Fruit fly (Drosophila melanogaster) whole organism, embryonic: ENCODE measurements around the gene CG42553.

ENCODE experiments used
- Adf1 ChIP-seq: fragments of 200-800 bp; sonication (Bioruptor generic); IDR thresholded peaks from 2 replicates; pipeline ENCODE4 v1.3.6; 2022; ENCODE audit warnings: missing biosample characterization, missing genetic modification characterization
- CG10321 ChIP-seq: fragments of 200-800 bp; sonication (Bioruptor generic); IDR thresholded peaks from 2 replicates; pipeline ENCODE4 v1.3.6; 2022; ENCODE audit warnings: missing biosample characterization, missing genetic modification characterization
- CG10462 ChIP-seq: fragments of 200-800 bp; sonication (Bioruptor generic); optimal IDR thresholded peaks from 2 replicates; lab custom pipeline; 2016; ENCODE audit warnings: missing biosample characterization, missing genetic modification characterization
- CG12219 ChIP-seq: fragments of 200-800 bp; sonication (Bioruptor generic); optimal IDR thresholded peaks from 3 replicates; lab custom pipeline; 2018; ENCODE audit warnings: missing biosample characterization, mild to moderate bottlenecking, missing genetic modification characterization
- CG12744 ChIP-seq: fragments of 200-800 bp; sonication (Bioruptor generic); optimal IDR thresholded peaks from 2 replicates; lab custom pipeline; 2016; ENCODE audit warnings: missing biosample characterization, missing genetic modification characterization
- CG14014 ChIP-seq: fragments of 200-800 bp; sonication (Bioruptor generic); IDR thresholded peaks from 2 replicates; pipeline ENCODE4 v1.3.6; 2022; ENCODE audit warnings: missing biosample characterization, missing genetic modification characterization
- CG18599 ChIP-seq: fragments of 200-800 bp; sonication (Bioruptor generic); optimal IDR thresholded peaks from 3 replicates; lab custom pipeline; 2017; ENCODE audit warnings: missing biosample characterization, missing genetic modification characterization, mild to moderate bottlenecking, moderate library complexity, missing genetic modification reagents
- CG30020 ChIP-seq: fragments of 200-800 bp; optimal IDR thresholded peaks from 2 replicates; lab custom pipeline; 2019; ENCODE audit warnings: missing biosample characterization, mild to moderate bottlenecking, missing genetic modification characterization, moderate library complexity
- CG4707 ChIP-seq: fragments of 200-800 bp; sonication (Bioruptor generic); optimal IDR thresholded peaks from 2 replicates; lab custom pipeline; 2018; ENCODE audit warnings: missing biosample characterization, mild to moderate bottlenecking, missing genetic modification characterization, moderate library complexity
- CG5180 ChIP-seq: fragments of 200-800 bp; sonication (Bioruptor generic); optimal IDR thresholded peaks from 3 replicates; lab custom pipeline; 2017; ENCODE audit warnings: missing biosample characterization, missing genetic modification characterization, mild to moderate bottlenecking, moderate library complexity, missing genetic modification reagents
- CG5245 ChIP-seq: fragments of 200-800 bp; sonication (Bioruptor generic); optimal IDR thresholded peaks from 3 replicates; lab custom pipeline; 2016; ENCODE audit warnings: missing biosample characterization, missing genetic modification characterization
- CG7357 ChIP-seq: fragments of 200-800 bp; sonication (Bioruptor generic); IDR thresholded peaks from 3 replicates; pipeline ENCODE4 v1.3.6; 2022; ENCODE audit warnings: missing biosample characterization, missing genetic modification characterization
- CG7786 ChIP-seq: fragments of 200-800 bp; sonication (Bioruptor generic); optimal IDR thresholded peaks from 2 replicates; lab custom pipeline; 2016; ENCODE audit warnings: missing biosample characterization, missing genetic modification characterization
- CG8924 ChIP-seq: fragments of 200-800 bp; optimal IDR thresholded peaks from 3 replicates; lab custom pipeline; 2019; ENCODE audit warnings: missing biosample characterization, mild to moderate bottlenecking, missing genetic modification characterization, moderate library complexity
- CG8944 ChIP-seq: fragments of 200-800 bp; sonication (Bioruptor generic); optimal IDR thresholded peaks from 3 replicates; lab custom pipeline; 2016; ENCODE audit warnings: missing biosample characterization, missing genetic modification characterization
- CG9727 ChIP-seq: fragments of 200-800 bp; sonication (Bioruptor generic); optimal IDR thresholded peaks from 3 replicates; lab custom pipeline; 2017; ENCODE audit warnings: missing biosample characterization, mild to moderate bottlenecking, missing genetic modification characterization
- CG9817 ChIP-seq: fragments of 200-800 bp; sonication (Bioruptor generic); optimal IDR thresholded peaks from 2 replicates; lab custom pipeline; 2018; ENCODE audit warnings: missing biosample characterization, mild to moderate bottlenecking, missing genetic modification characterization, moderate library complexity
- CoRest ChIP-seq: fragments of 200-800 bp; sonication (Bioruptor generic); optimal IDR thresholded peaks from 3 replicates; lab custom pipeline; 2018; ENCODE audit warnings: missing biosample characterization, mild to moderate bottlenecking, missing genetic modification characterization, moderate library complexity
- Deaf1 ChIP-seq: fragments of 200-800 bp; optimal IDR thresholded peaks from 3 replicates; lab custom pipeline; 2019; ENCODE audit warnings: missing biosample characterization, mild to moderate bottlenecking, missing genetic modification characterization, moderate library complexity
- Dp ChIP-seq: fragments of 200-800 bp; sonication (Bioruptor generic); optimal IDR thresholded peaks from 2 replicates; lab custom pipeline; 2018; ENCODE audit warnings: missing biosample characterization, mild to moderate bottlenecking, missing genetic modification characterization, moderate library complexity
- E2f1 ChIP-seq: fragments of 200-800 bp; sonication (Bioruptor generic); IDR thresholded peaks from 2 replicates; pipeline ENCODE4 v1.3.6; 2022; ENCODE audit warnings: missing biosample characterization, missing genetic modification characterization
- Fer3 ChIP-seq: fragments of 200-800 bp; sonication (Bioruptor generic); optimal IDR thresholded peaks from 2 replicates; lab custom pipeline; 2018; ENCODE audit warnings: missing biosample characterization, mild to moderate bottlenecking, missing genetic modification characterization, moderate library complexity
- H2.0 ChIP-seq: fragments of 200-800 bp; sonication (Bioruptor generic); IDR thresholded peaks from 2 replicates; pipeline ENCODE4 v1.3.6; 2022; ENCODE audit warnings: missing biosample characterization, missing genetic modification characterization
- HLH3B ChIP-seq: fragments of 200-800 bp; sonication (Bioruptor generic); IDR thresholded peaks from 2 replicates; pipeline ENCODE4 v1.3.6; 2022; ENCODE audit warnings: missing biosample characterization, missing genetic modification characterization
- HLH4C ChIP-seq: fragments of 200-800 bp; sonication (Bioruptor generic); IDR thresholded peaks from 3 replicates; pipeline ENCODE4 v1.3.6; 2022; ENCODE audit warnings: missing biosample characterization, missing genetic modification characterization; ENCODE audit not compliant: partially characterized antibody
- Mad ChIP-seq: fragments of 200-800 bp; sonication (Bioruptor generic); optimal IDR thresholded peaks from 2 replicates; lab custom pipeline; 2016; ENCODE audit warnings: missing biosample characterization, missing genetic modification characterization
- Mes4 ChIP-seq: fragments of 200-800 bp; sonication (Bioruptor generic); optimal IDR thresholded peaks from 2 replicates; lab custom pipeline; 2016; ENCODE audit warnings: missing biosample characterization, missing genetic modification characterization
- PHDP ChIP-seq: fragments of 200-800 bp; sonication (Bioruptor generic); optimal IDR thresholded peaks from 3 replicates; lab custom pipeline; 2018; ENCODE audit warnings: missing biosample characterization, mild to moderate bottlenecking, missing genetic modification characterization, moderate library complexity
- Sox100B ChIP-seq: fragments of 200-800 bp; sonication (Bioruptor generic); optimal IDR thresholded peaks from 3 replicates; lab custom pipeline; 2018; ENCODE audit warnings: missing biosample characterization, mild to moderate bottlenecking, missing genetic modification characterization
- ap ChIP-seq: fragments of 200-800 bp; sonication (Bioruptor generic); IDR thresholded peaks from 2 replicates; pipeline ENCODE4 v1.3.6; 2022; ENCODE audit warnings: missing biosample characterization, missing genetic modification characterization
- ash1 ChIP-seq: fragments of 200-800 bp; sonication (Bioruptor generic); optimal IDR thresholded peaks from 2 replicates; lab custom pipeline; 2018; ENCODE audit warnings: missing biosample characterization, mild to moderate bottlenecking, missing genetic modification characterization
- az2 ChIP-seq: fragments of 200-800 bp; sonication (Bioruptor generic); optimal IDR thresholded peaks from 3 replicates; lab custom pipeline; 2016; ENCODE audit warnings: missing biosample characterization, missing genetic modification characterization
- bcd ChIP-seq: fragments of 200-800 bp; sonication (Bioruptor generic); optimal IDR thresholded peaks from 2 replicates; lab custom pipeline; 2017; ENCODE audit warnings: missing biosample characterization, mild to moderate bottlenecking, missing genetic modification characterization
- br ChIP-seq: fragments of >200 bp; optimal IDR thresholded peaks from 2 replicates; lab custom pipeline; 2017
- btn ChIP-seq: fragments of 200-800 bp; sonication (Bioruptor generic); optimal IDR thresholded peaks from 2 replicates; lab custom pipeline; 2016; ENCODE audit warnings: missing biosample characterization, missing genetic modification characterization
- cato ChIP-seq: fragments of 200-800 bp; sonication (Bioruptor generic); optimal IDR thresholded peaks from 2 replicates; lab custom pipeline; 2016; ENCODE audit warnings: missing biosample characterization, missing genetic modification characterization, borderline replicate concordance
- chm ChIP-seq: fragments of 200-800 bp; sonication (Bioruptor generic); IDR thresholded peaks from 2 replicates; pipeline ENCODE4 v1.3.6; 2022; ENCODE audit warnings: missing biosample characterization, missing genetic modification characterization
- ci ChIP-seq: fragments of 200-800 bp; sonication (Bioruptor generic); IDR thresholded peaks from 3 replicates; pipeline ENCODE4 v1.3.6; 2022; ENCODE audit warnings: missing biosample characterization, missing genetic modification characterization
- dpn ChIP-seq, 2 experiments: fragments of 200-800 bp; sonication (Bioruptor generic); optimal IDR thresholded peaks; 3 replicates each; lab custom pipeline; 2016; ENCODE audit warnings: missing biosample characterization in 2 of 2, missing genetic modification characterization in 2 of 2
- fd96Cb ChIP-seq: fragments of 200-800 bp; sonication (Bioruptor generic); optimal IDR thresholded peaks from 2 replicates; lab custom pipeline; 2018; ENCODE audit warnings: missing biosample characterization, mild to moderate bottlenecking, missing genetic modification characterization, moderate library complexity
- grau ChIP-seq: fragments of 200-800 bp; optimal IDR thresholded peaks from 3 replicates; lab custom pipeline; 2019; ENCODE audit warnings: missing biosample characterization, mild to moderate bottlenecking, missing genetic modification characterization, moderate library complexity
- hth ChIP-seq: fragments of >200 bp; optimal IDR thresholded peaks from 2 replicates; lab custom pipeline; 2017; ENCODE audit warnings: inconsistent platforms
- nerfin-1 ChIP-seq: fragments of 200-800 bp; sonication (Bioruptor generic); optimal IDR thresholded peaks from 3 replicates; lab custom pipeline; 2019; ENCODE audit warnings: missing biosample characterization, mild to moderate bottlenecking, missing genetic modification characterization, moderate library complexity
- pb ChIP-seq: fragments of 200-800 bp; sonication (Bioruptor generic); optimal IDR thresholded peaks from 3 replicates; lab custom pipeline; 2016; ENCODE audit warnings: missing biosample characterization, missing genetic modification characterization
- ranshi ChIP-seq: fragments of 200-800 bp; sonication (Bioruptor generic); IDR thresholded peaks from 2 replicates; pipeline ENCODE4 v1.3.6; 2022; ENCODE audit warnings: missing biosample characterization, missing genetic modification characterization
- sens-2 ChIP-seq: fragments of 200-800 bp; sonication (Bioruptor generic); IDR thresholded peaks from 2 replicates; pipeline ENCODE4 v1.3.6; 2022; ENCODE audit warnings: missing biosample characterization, missing genetic modification characterization
- sna ChIP-seq: fragments of 200-800 bp; sonication (Bioruptor generic); IDR thresholded peaks from 2 replicates; pipeline ENCODE4 v1.3.6; 2022; ENCODE audit warnings: missing biosample characterization, missing genetic modification characterization; ENCODE audit not compliant: partially characterized antibody
- sug ChIP-seq: fragments of 200-800 bp; optimal IDR thresholded peaks from 2 replicates; lab custom pipeline; 2019; ENCODE audit warnings: missing biosample characterization, mild to moderate bottlenecking, missing genetic modification characterization, moderate library complexity
- toy ChIP-seq: fragments of 200-800 bp; sonication (Bioruptor generic); IDR thresholded peaks from 2 replicates; pipeline ENCODE4 v1.3.6; 2022; ENCODE audit warnings: missing biosample characterization, missing genetic modification characterization
- trh ChIP-seq: fragments of 200-800 bp; sonication (Bioruptor generic); optimal IDR thresholded peaks from 2 replicates; lab custom pipeline; 2016; ENCODE audit warnings: missing biosample characterization, missing genetic modification characterization
- ttk ChIP-seq: fragments of 200-800 bp; sonication (Bioruptor generic); IDR thresholded peaks from 2 replicates; pipeline ENCODE4 v2.1.2; 2022; ENCODE audit warnings: missing biosample characterization, missing genetic modification characterization

CG42553 gene

DNA sequence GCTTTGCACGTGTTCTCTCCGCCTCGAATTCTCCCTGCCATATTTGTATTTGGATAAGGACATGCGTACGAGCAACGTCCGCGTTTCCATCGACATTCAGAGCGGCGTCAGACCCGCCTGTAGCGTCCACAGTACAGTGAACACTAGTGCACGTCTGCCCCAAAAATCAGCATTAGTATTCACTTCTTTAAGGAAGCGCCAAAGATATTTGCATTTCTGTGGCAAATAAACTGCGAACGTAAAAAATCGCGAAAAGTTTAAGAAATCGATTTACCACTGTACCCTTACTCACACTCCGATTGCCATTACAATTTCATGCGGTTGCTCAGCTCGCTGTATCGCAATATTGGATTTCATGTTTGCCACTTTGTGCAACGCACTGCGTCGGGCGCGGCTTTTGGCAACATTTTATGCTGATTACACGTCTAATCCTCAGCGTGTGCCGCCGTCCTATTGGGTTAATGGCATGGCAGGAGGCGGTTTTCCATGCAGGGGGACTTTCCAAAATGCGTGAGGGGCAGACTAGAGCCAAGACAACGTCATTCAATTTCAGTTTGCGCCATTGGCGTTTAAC is 31.1 kb upstream of the CG42553 start (continued):
- TF ChIP-seq CG9817 (peak; percentile 88), sens-2 (GFP tag; lab: Robert Waterston, UW) (peak; percentile 87), br (no peak), Adf1 (GFP tag; lab: Robert Waterston, UW) (peak; percentile 66), trh (GFP tag; lab: Kevin White, UChicago) (peak; percentile 38), fd96Cb (tag; lab: Kevin White, UChicago) (peak; percentile 88), cato (peak; percentile 70), ash1 (peak; percentile 31), dpn (GFP tag; optimal IDR thresholded peaks at IDR 0.05; lab: Kevin White, UChicago) (peak; percentile 91 to 93), CG9727 (GFP tag; lab: Kevin White, UChicago) (peak; percentile 74), btn (peak; percentile 82), Mes4 (GFP tag; lab: Kevin White, UChicago) (peak; percentile 74), CG18599 (GFP tag; lab: Kevin White, UChicago) (peak; percentile 95), ranshi (peak; percentile 91), CG12219 (GFP tag; lab: Kevin White, UChicago) (peak; percentile 89), Sox100B (GFP tag; lab: Kevin White, UChicago) (peak; percentile 69), HLH4C (GFP tag; lab: Robert Waterston, UW) (no peak), az2 (GFP tag; lab: Kevin White, UChicago) (peak; percentile 90), Mad (GFP tag; lab: Kevin White, UChicago) (peak; percentile 83), E2f1 (GFP tag; lab: Robert Waterston, UW) (peak; percentile 91), CG10462 (peak; percentile 63), CG7786 (GFP tag; lab: Kevin White, UChicago) (peak; percentile 81), nerfin-1 (tag; lab: Kevin White, UChicago) (peak; percentile 79), CG8924 (tag; lab: Kevin White, UChicago) (peak; percentile 83), Deaf1 (tag; lab: Kevin White, UChicago) (peak; percentile 62), HLH3B (GFP tag; lab: Robert Waterston, UW) (peak; percentile 94), PHDP (tag; lab: Kevin White, UChicago) (peak; percentile 87), pb (peak; percentile 79), CG30020 (peak; percentile 21), hth (lab: Kevin White, UChicago) (no peak), Fer3 (peak; percentile 86), CG7357 (GFP tag; lab: Robert Waterston, UW) (peak; percentile 76), sna (GFP tag; lab: Robert Waterston, UW) (no peak), toy (peak; percentile 80; the same call in 1 of the 2 replicates), CG4707 (GFP tag; lab: Kevin White, UChicago) (peak; percentile 77), CG10321 (GFP tag; lab: Robert Waterston, UW) (peak; percentile 74; the same call in 1 of the 2 replicates), Dp (no peak), CoRest (tag; lab: Kevin White, UChicago) (peak; percentile 86), ap (GFP tag; lab: Robert Waterston, UW) (peak; percentile 82), CG5180 (GFP tag; lab: Kevin White, UChicago) (peak; percentile 60), bcd (GFP tag; lab: Kevin White, UChicago) (peak; percentile 85), CG12744 (GFP tag; lab: Kevin White, UChicago) (peak; percentile 75), H2.0 (GFP tag; lab: Robert Waterston, UW) (peak; percentile 93), CG8944 (GFP tag; lab: Kevin White, UChicago) (peak; percentile 89), ci (GFP tag; lab: Robert Waterston, UW) (peak; percentile 97), ttk (peak; percentile 91), grau (tag; lab: Kevin White, UChicago) (peak; percentile 97), CG5245 (GFP tag; lab: Kevin White, UChicago) (peak; percentile 89), CG14014 (peak; percentile 92), chm (GFP tag; lab: Robert Waterston, UW) (peak; percentile 95), sug (tag; lab: Kevin White, UChicago) (peak; percentile 76)
